Fruit fly (Drosophila melanogaster) whole organism, prepupa: ENCODE data around the gene Rab6.

Experiments
- Blimp-1 ChIP-seq: fragments of 200-800 bp; sonication (Bioruptor generic); optimal IDR thresholded peaks from 3 replicates; lab custom pipeline; 2017; ENCODE audit warnings: missing biosample characterization, missing genetic modification characterization, mild to moderate bottlenecking, moderate library complexity, missing genetic modification reagents
- CG10631 ChIP-seq: fragments of 200-800 bp; sonication (Bioruptor generic); optimal IDR thresholded peaks from 2 replicates; lab custom pipeline; 2016; ENCODE audit warnings: missing biosample characterization, missing genetic modification characterization
- CG10669 ChIP-seq: fragments of 200-800 bp; sonication (Bioruptor generic); optimal IDR thresholded peaks from 3 replicates; lab custom pipeline; 2018; ENCODE audit warnings: missing biosample characterization, mild to moderate bottlenecking, missing genetic modification characterization, moderate library complexity
- CG11294 ChIP-seq: fragments of 200-800 bp; sonication (Bioruptor generic); IDR thresholded peaks from 2 replicates; pipeline ENCODE4 v1.3.6; 2022; ENCODE audit warnings: missing biosample characterization, missing genetic modification characterization
- CG11902 ChIP-seq: fragments of 200-800 bp; sonication (Bioruptor generic); optimal IDR thresholded peaks from 3 replicates; lab custom pipeline; 2016; ENCODE audit warnings: missing biosample characterization, missing genetic modification characterization
- CG15336 ChIP-seq: fragments of 200-800 bp; sonication (Bioruptor generic); IDR thresholded peaks from 2 replicates; pipeline ENCODE4 v1.3.6; 2022; ENCODE audit warnings: missing biosample characterization, missing genetic modification characterization
- CG1621 ChIP-seq: fragments of 200-800 bp; sonication (Bioruptor generic); optimal IDR thresholded peaks from 3 replicates; lab custom pipeline; 2018; ENCODE audit warnings: missing biosample characterization, mild to moderate bottlenecking, missing genetic modification characterization
- CG16779 ChIP-seq: fragments of 200-800 bp; sonication (Bioruptor generic); optimal IDR thresholded peaks from 3 replicates; lab custom pipeline; 2017; ENCODE audit warnings: missing biosample characterization, mild to moderate bottlenecking, missing genetic modification characterization
- CG31627 ChIP-seq: fragments of 200-800 bp; sonication (Bioruptor generic); optimal IDR thresholded peaks from 3 replicates; lab custom pipeline; 2016; ENCODE audit warnings: missing biosample characterization, missing genetic modification characterization
- CG32006 ChIP-seq: fragments of 200-800 bp; sonication (Bioruptor generic); optimal IDR thresholded peaks from 3 replicates; lab custom pipeline; 2017; ENCODE audit warnings: missing biosample characterization, mild to moderate bottlenecking, missing genetic modification characterization
- CG34406 ChIP-seq: fragments of 200-800 bp; sonication (Bioruptor generic); optimal IDR thresholded peaks from 3 replicates; lab custom pipeline; 2016; ENCODE audit warnings: missing biosample characterization, missing genetic modification characterization
- CG3919 ChIP-seq: fragments of 200-800 bp; sonication (Bioruptor generic); optimal IDR thresholded peaks from 3 replicates; lab custom pipeline; 2016; ENCODE audit warnings: missing biosample characterization, missing genetic modification characterization
- CG4318 ChIP-seq: fragments of 200-800 bp; sonication (Bioruptor generic); optimal IDR thresholded peaks from 3 replicates; lab custom pipeline; 2017; ENCODE audit warnings: missing biosample characterization, mild to moderate bottlenecking, missing genetic modification characterization
- CG6163 ChIP-seq: fragments of 200-800 bp; sonication (Bioruptor generic); IDR thresholded peaks from 3 replicates; pipeline ENCODE4 v1.3.6; 2022; ENCODE audit warnings: missing biosample characterization, missing genetic modification characterization
- CG6276 ChIP-seq: fragments of 200-800 bp; sonication (Bioruptor generic); optimal IDR thresholded peaks from 2 replicates; lab custom pipeline; 2017; ENCODE audit warnings: missing biosample characterization, mild to moderate bottlenecking, missing genetic modification characterization
- CG6792 ChIP-seq: fragments of 200-800 bp; sonication (Bioruptor generic); optimal IDR thresholded peaks from 3 replicates; lab custom pipeline; 2016; ENCODE audit warnings: missing biosample characterization, missing genetic modification characterization
- CG6808 ChIP-seq: fragments of 200-800 bp; sonication (Bioruptor generic); optimal IDR thresholded peaks from 3 replicates; lab custom pipeline; 2017; ENCODE audit warnings: missing biosample characterization, missing genetic modification characterization, mild to moderate bottlenecking, moderate library complexity, missing genetic modification reagents
- CG6854 ChIP-seq: fragments of 200-800 bp; sonication (Bioruptor generic); optimal IDR thresholded peaks from 2 replicates; lab custom pipeline; 2017; ENCODE audit warnings: missing biosample characterization, mild to moderate bottlenecking, missing genetic modification characterization
- CG7368 ChIP-seq: fragments of 200-800 bp; sonication (Bioruptor generic); optimal IDR thresholded peaks from 3 replicates; lab custom pipeline; 2016; ENCODE audit warnings: missing biosample characterization, missing genetic modification characterization
- CG8119 ChIP-seq: fragments of 200-800 bp; sonication (Bioruptor generic); IDR thresholded peaks from 3 replicates; pipeline ENCODE4 v1.3.6; 2022; ENCODE audit warnings: missing biosample characterization, missing genetic modification characterization
- CG8319 ChIP-seq: fragments of 200-800 bp; sonication (Bioruptor generic); optimal IDR thresholded peaks from 3 replicates; lab custom pipeline; 2016; ENCODE audit warnings: missing biosample characterization, missing genetic modification characterization
- CG8632 ChIP-seq: fragments of 200-800 bp; sonication (Bioruptor generic); optimal IDR thresholded peaks from 3 replicates; lab custom pipeline; 2016; ENCODE audit warnings: missing biosample characterization, missing genetic modification characterization
- CG9139 ChIP-seq: fragments of 200-800 bp; sonication (Bioruptor generic); optimal IDR thresholded peaks from 3 replicates; lab custom pipeline; 2017; ENCODE audit warnings: missing biosample characterization, mild to moderate bottlenecking, missing genetic modification characterization
- Eip75B ChIP-seq: fragments of 200-800 bp; sonication (Bioruptor generic); optimal IDR thresholded peaks from 3 replicates; lab custom pipeline; 2016; ENCODE audit warnings: missing biosample characterization, missing genetic modification characterization
- Eip78C ChIP-seq: fragments of 200-800 bp; sonication (Bioruptor generic); peaks from one replicate; lab custom pipeline; 2016; ENCODE audit warnings: missing biosample characterization, missing genetic modification characterization
- Eip93F ChIP-seq: fragments of 200-800 bp; sonication (Bioruptor generic); optimal IDR thresholded peaks from 2 replicates; lab custom pipeline; 2016; ENCODE audit warnings: missing biosample characterization, mild to moderate bottlenecking, missing genetic modification characterization
- Ets21C ChIP-seq: fragments of 200-800 bp; sonication (Bioruptor generic); optimal IDR thresholded peaks from 3 replicates; lab custom pipeline; 2016; ENCODE audit warnings: missing biosample characterization, missing genetic modification characterization
- Ets96B ChIP-seq: fragments of 200-800 bp; optimal IDR thresholded peaks from 2 replicates; lab custom pipeline; 2019; ENCODE audit warnings: missing biosample characterization, mild to moderate bottlenecking, missing genetic modification characterization, moderate library complexity
- Gug ChIP-seq: fragments of 200-800 bp; sonication (Bioruptor generic); IDR thresholded peaks from 2 replicates; pipeline ENCODE4 v1.3.6; 2022; ENCODE audit warnings: missing biosample characterization, missing genetic modification characterization
- Hr38 ChIP-seq: sonication (Bioruptor generic); optimal IDR thresholded peaks from 2 replicates; lab custom pipeline; 2016; ENCODE audit warnings: missing biosample characterization, missing genetic modification characterization
- Lpt ChIP-seq: fragments of 200-800 bp; sonication (Bioruptor generic); optimal IDR thresholded peaks from 3 replicates; lab custom pipeline; 2016; ENCODE audit warnings: missing biosample characterization, missing genetic modification characterization
- Met ChIP-seq: fragments of 200-800 bp; sonication (Bioruptor generic); optimal IDR thresholded peaks from 3 replicates; lab custom pipeline; 2016; ENCODE audit warnings: missing biosample characterization, missing genetic modification characterization
- OdsH ChIP-seq: fragments of 200-800 bp; sonication (Bioruptor generic); optimal IDR thresholded peaks from 3 replicates; lab custom pipeline; 2016; ENCODE audit warnings: missing biosample characterization, missing genetic modification characterization
- Smox ChIP-seq: fragments of 200-800 bp; sonication (Bioruptor generic); optimal IDR thresholded peaks from 3 replicates; lab custom pipeline; 2016; ENCODE audit warnings: missing biosample characterization, missing genetic modification characterization
- Sox14 ChIP-seq: fragments of 200-800 bp; sonication (Bioruptor generic); optimal IDR thresholded peaks from 3 replicates; lab custom pipeline; 2016; ENCODE audit warnings: missing biosample characterization, missing genetic modification characterization
- Sox15 ChIP-seq: fragments of 200-800 bp; sonication (Bioruptor generic); optimal IDR thresholded peaks from 3 replicates; lab custom pipeline; 2016; ENCODE audit warnings: missing biosample characterization, missing genetic modification characterization
- achi ChIP-seq: fragments of 200-800 bp; sonication (Bioruptor generic); optimal IDR thresholded peaks from 3 replicates; lab custom pipeline; 2016; ENCODE audit warnings: missing biosample characterization, missing genetic modification characterization
- acj6 ChIP-seq: fragments of 200-800 bp; sonication (Bioruptor generic); optimal IDR thresholded peaks from 3 replicates; lab custom pipeline; 2016; ENCODE audit warnings: missing biosample characterization, missing genetic modification characterization
- cyc ChIP-seq: fragments of 200-800 bp; sonication (Bioruptor generic); optimal IDR thresholded peaks from 3 replicates; lab custom pipeline; 2016; ENCODE audit warnings: missing biosample characterization, missing genetic modification characterization
- dac ChIP-seq: fragments of 200-800 bp; sonication (Bioruptor generic); optimal IDR thresholded peaks from 2 replicates; lab custom pipeline; 2017; ENCODE audit warnings: missing biosample characterization, mild to moderate bottlenecking, missing genetic modification characterization
- eg ChIP-seq: fragments of 200-800 bp; sonication (Bioruptor generic); IDR thresholded peaks from 3 replicates; pipeline ENCODE4 v1.3.6; 2022; ENCODE audit warnings: missing biosample characterization, missing genetic modification characterization
- fd59A ChIP-seq: fragments of 200-800 bp; sonication (Bioruptor generic); optimal IDR thresholded peaks from 2 replicates; lab custom pipeline; 2017; ENCODE audit warnings: missing biosample characterization, mild to moderate bottlenecking, missing genetic modification characterization, missing genetic modification reagents
- fkh ChIP-seq: fragments of 200-800 bp; sonication (Bioruptor generic); optimal IDR thresholded peaks from 3 replicates; lab custom pipeline; 2017; ENCODE audit warnings: missing biosample characterization, mild to moderate bottlenecking, missing genetic modification characterization, moderate library complexity
- salr ChIP-seq, 2 experiments: fragments of 200-800 bp; sonication (Bioruptor generic); optimal IDR thresholded peaks; 3 replicates each; lab custom pipeline; 2016 to 2018; ENCODE audit warnings: missing biosample characterization in 2 of 2, missing genetic modification characterization in 2 of 2, mild to moderate bottlenecking in 1 of 2
- spab ChIP-seq: fragments of 200-800 bp; sonication (Bioruptor generic); optimal IDR thresholded peaks from 2 replicates; lab custom pipeline; 2017; ENCODE audit warnings: missing biosample characterization, mild to moderate bottlenecking, missing genetic modification characterization, missing genetic modification reagents
- ss ChIP-seq, 2 experiments: fragments of 200-800 bp; sonication (Bioruptor generic); optimal IDR thresholded peaks; 2 replicates in 1 of 2; 3 replicates in 1 of 2; lab custom pipeline; 2017 to 2018; ENCODE audit warnings: mild to moderate bottlenecking in 2 of 2, missing biosample characterization in 2 of 2, missing genetic modification characterization in 2 of 2, moderate library complexity in 1 of 2
- topi ChIP-seq: fragments of 200-800 bp; sonication (Bioruptor generic); optimal IDR thresholded peaks from 3 replicates; lab custom pipeline; 2016; ENCODE audit warnings: missing biosample characterization, missing genetic modification characterization
- vri ChIP-seq: fragments of 200-800 bp; sonication (Bioruptor generic); optimal IDR thresholded peaks from 3 replicates; lab custom pipeline; 2016; ENCODE audit warnings: missing biosample characterization, mild to moderate bottlenecking, missing genetic modification characterization

Rab6 gene

dm6 chr2L:12120000-12120399 is 11.1 kb upstream of the Rab6 start (continued):
- no peak for TF ChIP-seq CG6854
- no peak for TF ChIP-seq CG6808
- no peak for TF ChIP-seq CG34406 (GFP tag; lab: Kevin White, UChicago)
- peak; percentile 7 for TF ChIP-seq Sox14 (GFP tag; lab: Kevin White, UChicago)
- no peak for TF ChIP-seq dac (GFP tag; lab: Kevin White, UChicago)
- no peak for TF ChIP-seq CG3919
- no peak for TF ChIP-seq Lpt (GFP tag; lab: Kevin White, UChicago)
- no peak for TF ChIP-seq CG16779 (tag; lab: Kevin White, UChicago)
- no peak for TF ChIP-seq CG11902
- TF ChIP-seq Blimp-1 = no peak
- TF ChIP-seq CG31627 (GFP tag; lab: Kevin White, UChicago) = no peak
- no peak for TF ChIP-seq CG9139
- TF ChIP-seq topi (GFP tag; lab: Kevin White, UChicago) = no peak
- no peak for TF ChIP-seq fkh (GFP tag; lab: Kevin White, UChicago)
- no peak for TF ChIP-seq CG8319
- TF ChIP-seq Ets21C (GFP tag; lab: Kevin White, UChicago) = no peak
- no peak for TF ChIP-seq CG1621 (tag; lab: Kevin White, UChicago)

- peak; percentile 2 for TF ChIP-seq Eip78C (GFP tag; lab: Kevin White, UChicago)
- no peak for TF ChIP-seq CG8319
- TF ChIP-seq CG8119 (GFP tag; lab: Robert Waterston, UW) = 0 out of 3 replicates have a peak, but pooled peaks have one; percentile 32
- TF ChIP-seq dac (GFP tag; lab: Kevin White, UChicago) = no peak
- no peak for TF ChIP-seq vri (GFP tag; lab: Kevin White, UChicago)
- TF ChIP-seq Smox = no peak
- TF ChIP-seq CG16779 (tag; lab: Kevin White, UChicago) = no peak
- no peak for TF ChIP-seq salr (GFP tag; optimal IDR thresholded peaks at IDR 0.05; lab: Kevin White, UChicago)
- TF ChIP-seq CG32006 (GFP tag; lab: Kevin White, UChicago) = peak; percentile 15
- no peak for TF ChIP-seq CG11902
- no peak for TF ChIP-seq Eip75B (GFP tag; lab: Kevin White, UChicago)
- no peak for TF ChIP-seq CG6808
- no peak for TF ChIP-seq Hr38
- TF ChIP-seq Gug (GFP tag; lab: Robert Waterston, UW) = no peak
- TF ChIP-seq Eip93F = no peak
- no peak for TF ChIP-seq CG9139
- TF ChIP-seq Sox15 = no peak
- TF ChIP-seq CG10631 = peak; percentile 0
- TF ChIP-seq fd59A (GFP tag; lab: Kevin White, UChicago) = no peak
- TF ChIP-seq achi (GFP tag; lab: Kevin White, UChicago) = peak; percentile 15
- no peak for TF ChIP-seq Ets21C (GFP tag; lab: Kevin White, UChicago)
- TF ChIP-seq CG3919 = no peak
- no peak for TF ChIP-seq spab (GFP tag; lab: Kevin White, UChicago)
- no peak for TF ChIP-seq cyc (GFP tag; lab: Kevin White, UChicago)
- no peak for TF ChIP-seq CG7368
- TF ChIP-seq CG11294 (GFP tag; lab: Robert Waterston, UW) = no peak
- no peak for TF ChIP-seq CG10669 (GFP tag; lab: Kevin White, UChicago)
- peak; percentile 48 for TF ChIP-seq CG15336
- no peak for TF ChIP-seq CG6854
- TF ChIP-seq CG8632 (GFP tag; lab: Kevin White, UChicago) = no peak
- no peak for TF ChIP-seq ss (GFP tag; optimal IDR thresholded peaks at IDR 0.05; lab: Kevin White, UChicago)
- no peak for TF ChIP-seq CG6792 (GFP tag; lab: Kevin White, UChicago)
- TF ChIP-seq acj6 (GFP tag; lab: Kevin White, UChicago) = no peak
- TF ChIP-seq Ets96B = no peak
- TF ChIP-seq Sox14 (GFP tag; lab: Kevin White, UChicago) = no peak
- no peak for TF ChIP-seq CG4318 (GFP tag; lab: Kevin White, UChicago)
- no peak for TF ChIP-seq topi (GFP tag; lab: Kevin White, UChicago)
- TF ChIP-seq fkh (GFP tag; lab: Kevin White, UChicago) = no peak
- no peak for TF ChIP-seq CG31627 (GFP tag; lab: Kevin White, UChicago)
- no peak for TF ChIP-seq Blimp-1
- TF ChIP-seq OdsH (GFP tag; lab: Kevin White, UChicago) = no peak
- TF ChIP-seq CG6276 = no peak
- no peak for TF ChIP-seq Met (GFP tag; lab: Kevin White, UChicago)
- TF ChIP-seq Lpt (GFP tag; lab: Kevin White, UChicago) = no peak
- 0 out of 3 replicates have a peak, but pooled peaks have one; percentile 13 for TF ChIP-seq eg
- no peak; the same call in 2 of the 3 replicates for TF ChIP-seq CG6163
- no peak for TF ChIP-seq CG1621 (tag; lab: Kevin White, UChicago)
Measured at dm6 chr2L:12115809-12116208, 6.9 kb upstream of the Rab6 start.
